Fruit fly (Drosophila melanogaster): ENCODE data around the gene Amt.
A peak's percentile ranks its signal among the peaks of the same experiment; 100 is the strongest.

Amt gene

DNA sequence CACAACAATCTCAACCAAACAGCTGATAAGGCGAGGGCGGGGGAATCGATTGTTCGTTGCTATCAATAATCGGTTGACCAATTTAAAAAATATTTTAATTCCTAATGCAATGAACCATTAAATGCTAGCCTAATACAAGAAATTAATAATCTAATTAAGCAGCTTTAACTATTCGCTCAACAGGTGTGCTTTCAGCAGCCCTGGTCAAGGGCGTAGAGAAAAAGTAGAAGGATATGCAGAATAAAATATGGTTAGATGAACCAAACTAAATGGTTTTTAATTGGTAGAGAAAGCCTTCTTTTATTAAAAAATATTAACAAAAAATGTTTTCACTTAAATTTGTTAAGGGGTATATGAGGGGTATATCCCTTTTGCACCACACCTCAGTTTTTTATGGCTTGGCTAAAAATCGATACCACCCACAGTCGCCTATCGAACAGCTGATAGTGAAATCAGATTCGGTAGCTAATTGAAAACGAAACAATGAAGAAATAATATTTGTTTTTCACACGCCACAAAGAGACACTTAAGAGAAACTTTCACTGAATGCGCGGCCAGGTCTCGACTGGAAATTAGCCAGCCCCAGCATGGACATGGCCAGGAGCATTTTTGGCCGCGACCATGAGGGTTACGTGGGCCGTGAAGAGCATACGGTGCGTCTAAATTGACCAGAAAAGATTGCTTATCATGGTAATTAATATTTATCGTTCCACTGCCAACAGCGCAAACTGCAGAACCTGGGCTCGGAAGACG, 29.9 kb downstream of the Amt start, which contains the start of the genes SIDL and CG12241 (continued):
- TF ChIP-seq emc (GFP tag; optimal IDR thresholded peaks at IDR 0.05), result peak; percentile 48
- TF ChIP-seq ttk (GFP tag; IDR thresholded peaks at IDR 0.05), result peak; percentile 88
- TF ChIP-seq YL-1 (GFP tag; optimal IDR thresholded peaks at IDR 0.05), result peak; percentile 43
- TF ChIP-seq Pdp1 (GFP tag; optimal IDR thresholded peaks at IDR 0.05), result peak; percentile 81 to 90
- peak; percentile 84 for TF ChIP-seq CG2120 (GFP tag; optimal IDR thresholded peaks at IDR 0.05)
- peak; percentile 0 for TF ChIP-seq Elba2 (GFP tag; optimal IDR thresholded peaks at IDR 0.05)
- no peak for TF ChIP-seq lab (GFP tag; optimal IDR thresholded peaks at IDR 0.05)
- peak; percentile 51 for TF ChIP-seq eyg (GFP tag; optimal IDR thresholded peaks at IDR 0.05)
- TF ChIP-seq Fer2 (tag; optimal IDR thresholded peaks at IDR 0.05), result peak; percentile 62
- TF ChIP-seq CG34224 (GFP tag; IDR thresholded peaks at IDR 0.05; ENCODE audit: partially characterized antibody), result peak; percentile 21; the same call in 1 of the 3 replicates
- peak; percentile 11 for TF ChIP-seq CG12744 (GFP tag; optimal IDR thresholded peaks at IDR 0.05)
- TF ChIP-seq Lhr (GFP tag; optimal IDR thresholded peaks at IDR 0.05), result no peak
- TF ChIP-seq wdn (GFP tag; IDR thresholded peaks at IDR 0.05), result peak; percentile 70
- no peak for TF ChIP-seq yki (optimal IDR thresholded peaks at IDR 0.05)
- TF ChIP-seq CG13624 (GFP tag; optimal IDR thresholded peaks at IDR 0.05), result peak; percentile 89
- peak; percentile 54 for TF ChIP-seq Dp (GFP tag; optimal IDR thresholded peaks at IDR 0.05)
- peak; percentile 78 for TF ChIP-seq CG6854 (GFP tag; optimal IDR thresholded peaks at IDR 0.05)
- TF ChIP-seq Sry-δ (GFP tag; optimal IDR thresholded peaks at IDR 0.05), result peak; percentile 66
- TF ChIP-seq CG1233 (GFP tag; optimal IDR thresholded peaks at IDR 0.05), result peak; percentile 79
- TF ChIP-seq her (GFP tag; optimal IDR thresholded peaks at IDR 0.05), result peak; percentile 22
- TF ChIP-seq CG11093 (GFP tag; IDR thresholded peaks at IDR 0.05), result peak; percentile 91
- peak; percentile 83 for TF ChIP-seq CG17359 (tag; optimal IDR thresholded peaks at IDR 0.05)
- peak; percentile 78 for TF ChIP-seq CG7556 (GFP tag; optimal IDR thresholded peaks at IDR 0.05)
- no peak for TF ChIP-seq CG14965 (GFP tag; optimal IDR thresholded peaks at IDR 0.05; ENCODE audit: borderline replicate concordance)
- TF ChIP-seq Nf-YA (GFP tag; IDR thresholded peaks at IDR 0.05), result peak; percentile 84
- peak; percentile 73 for TF ChIP-seq pb (GFP tag; optimal IDR thresholded peaks at IDR 0.05)
- TF ChIP-seq CG30403 (GFP tag; optimal IDR thresholded peaks at IDR 0.05), result peak; percentile 85
- peak; percentile 88 for TF ChIP-seq CG11696 (GFP tag; IDR thresholded peaks at IDR 0.05)
- no peak for TF ChIP-seq da (GFP tag; optimal IDR thresholded peaks at IDR 0.05)
- TF ChIP-seq CG1602 (GFP tag; optimal IDR thresholded peaks at IDR 0.05), result peak; percentile 45
- TF ChIP-seq NC2β (GFP tag; optimal IDR thresholded peaks at IDR 0.05), result peak; percentile 57
- TF ChIP-seq CG1024 (GFP tag; IDR thresholded peaks at IDR 0.05), result peak; percentile 87
- peak; percentile 79 for TF ChIP-seq CG8924 (tag; optimal IDR thresholded peaks at IDR 0.05)
- peak; percentile 92 for TF ChIP-seq CG11247 (GFP tag; IDR thresholded peaks at IDR 0.05)
- TF ChIP-seq CG33213 (GFP tag; optimal IDR thresholded peaks at IDR 0.05), result peak; percentile 59
- peak; percentile 62 for TF ChIP-seq CG9437 (GFP tag; optimal IDR thresholded peaks at IDR 0.05)
- no peak for TF ChIP-seq CG15269 (tag; optimal IDR thresholded peaks at IDR 0.05)
- peak; percentile 97 for TF ChIP-seq CG32532 (GFP tag; IDR thresholded peaks at IDR 0.05)
- TF ChIP-seq hth (optimal IDR thresholded peaks at IDR 0.05), result no peak
- TF ChIP-seq CG18619 (GFP tag; optimal IDR thresholded peaks at IDR 0.05), result peak; percentile 39
- peak; percentile 92 for TF ChIP-seq CG32772 (GFP tag; IDR thresholded peaks at IDR 0.05)
- TF ChIP-seq caup (GFP tag; optimal IDR thresholded peaks at IDR 0.05; ENCODE audit: severe bottlenecking), result peak; percentile 83
- TF ChIP-seq ind (GFP tag; optimal IDR thresholded peaks at IDR 0.05), result peak; percentile 88
- TF ChIP-seq ash1 (GFP tag; optimal IDR thresholded peaks at IDR 0.05), result no peak
- peak; percentile 92 for TF ChIP-seq HLH3B (GFP tag; IDR thresholded peaks at IDR 0.05)
- TF ChIP-seq pzg (GFP tag; optimal IDR thresholded peaks at IDR 0.05), result peak; percentile 34
- TF ChIP-seq CG2889 (GFP tag; IDR thresholded peaks at IDR 0.05), result peak; percentile 48; the same call in 1 of the 3 replicates
- peak; percentile 81 for TF ChIP-seq CG2199 (GFP tag; IDR thresholded peaks at IDR 0.05)
- no peak for TF ChIP-seq Asciz (GFP tag; optimal IDR thresholded peaks at IDR 0.05)
- peak; percentile 73 for TF ChIP-seq CG14710 (tag; optimal IDR thresholded peaks at IDR 0.05)

Data from whole organism, embryonic.